Worm (Caenorhabditis elegans): ENCODE measurements around the gene srg-1.

DNA sequence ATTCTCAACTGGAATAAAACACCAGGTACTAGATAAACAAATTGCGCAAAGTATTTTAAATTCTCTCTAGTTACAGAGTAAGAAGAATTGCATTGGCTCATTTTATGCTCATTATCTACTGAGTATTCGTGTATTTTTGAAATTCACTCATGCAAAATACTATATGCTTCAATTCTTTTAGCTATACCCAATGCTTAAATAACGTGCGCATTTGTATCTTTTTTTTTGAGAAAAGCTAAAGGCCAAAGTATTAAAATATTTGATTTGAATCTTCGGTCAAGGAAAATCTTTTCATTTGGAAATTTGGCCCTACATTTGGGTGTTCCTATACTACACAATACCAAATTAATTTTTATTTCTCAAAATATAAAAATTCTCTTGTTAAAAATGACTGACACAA is 3.8 kb upstream of the srg-1 start, which contains the start of gene srg-4:
- TF ChIP-seq lin-39 (tag; optimal IDR thresholded peaks at IDR 0.05) (no peak), ama-1 (optimal IDR thresholded peaks at IDR 0.05) (no peak), unc-39 (tag; optimal IDR thresholded peaks at IDR 0.05) (no peak), aly-2 (tag; optimal IDR thresholded peaks at IDR 0.05) (no peak), zag-1 (tag; optimal IDR thresholded peaks at IDR 0.05) (no peak), nhr-28 (tag; optimal IDR thresholded peaks at IDR 0.05) (no peak), fkh-10 (GFP tag; optimal IDR thresholded peaks at IDR 0.05) (no peak), nhr-11 (tag; optimal IDR thresholded peaks at IDR 0.05) (no peak), elt-3 (tag; optimal IDR thresholded peaks at IDR 0.05) (no peak), nhr-237 (tag; optimal IDR thresholded peaks at IDR 0.05) (no peak), lin-15B (tag; optimal IDR thresholded peaks at IDR 0.05) (no peak), ceh-16 (tag; optimal IDR thresholded peaks at IDR 0.05) (no peak)
